Worm (Caenorhabditis elegans) whole organism, midembryonic: ENCODE measurements around the gene nol-9.
A peak's percentile ranks its signal among the peaks of the same experiment; 100 is the strongest.
"Not testable (repeated sequence)": the region's sequence is repeated elsewhere in the genome, so short reads cannot be mapped to it uniquely, and the experiment has no call there.

ENCODE experiments used
- T22C8.4 ChIP-seq: fragments of 200-800 bp; sonication (Bioruptor generic); IDR thresholded peaks from 2 replicates; pipeline ENCODE4 v1.3.6; 2022; ENCODE audit warnings: missing genetic modification characterization, missing compliant biosample characterization
- cog-1 ChIP-seq: sonication (generic microtip); optimal IDR thresholded peaks from 2 replicates; lab custom pipeline; 2016; ENCODE audit warnings: missing genetic modification characterization, missing compliant biosample characterization
- flt-1 ChIP-seq: fragments of 200-800 bp; sonication (Bioruptor generic); IDR thresholded peaks from 2 replicates; pipeline ENCODE4 v1.3.6; 2022; ENCODE audit warnings: missing genetic modification characterization, missing compliant biosample characterization
- klf-2 ChIP-seq: fragments of 200-800 bp; sonication (Bioruptor generic); conservative IDR thresholded peaks from 2 replicates; pipeline ENCODE4 v1.3.6; 2022; ENCODE audit warnings: missing genetic modification reagents, missing genetic modification characterization, missing compliant biosample characterization
- med-1 ChIP-seq: sonication (generic microtip); optimal IDR thresholded peaks from 2 replicates; lab custom pipeline; 2017; ENCODE audit warnings: missing genetic modification characterization, mild to moderate bottlenecking, missing compliant biosample characterization, antibody characterized with exemption, missing genetic modification reagents; ENCODE audit not compliant: insufficient read depth
- ref-1 ChIP-seq: fragments of 200-800 bp; sonication (Bioruptor generic); conservative IDR thresholded peaks from 2 replicates; pipeline ENCODE4 v1.3.6; 2022; ENCODE audit warnings: missing genetic modification reagents, missing genetic modification characterization, missing compliant biosample characterization
- tab-1 ChIP-seq: fragments of 200-800 bp; sonication (Bioruptor generic); IDR thresholded peaks from 2 replicates; pipeline ENCODE4 v1.3.6; 2022; ENCODE audit warnings: missing genetic modification characterization, missing compliant biosample characterization
- ztf-23 ChIP-seq: fragments of 200-800 bp; sonication (Bioruptor generic); IDR thresholded peaks from 2 replicates; pipeline ENCODE4 v1.3.6; 2022; ENCODE audit warnings: missing genetic modification reagents, missing genetic modification characterization, missing compliant biosample characterization
- ztf-29 ChIP-seq: fragments of 200-800 bp; sonication (Bioruptor generic); IDR thresholded peaks from 2 replicates; pipeline ENCODE4 v1.3.6; 2022; ENCODE audit warnings: missing genetic modification reagents, missing genetic modification characterization, missing compliant biosample characterization

The nol-9 gene

ce11 chrIV:13454698-13455097 is 32.4 kb downstream of the nol-9 start, which contains the start of gene uso-1:
TSS of gene uso-1 (minus strand) at chrIV:13454798.
- TF ChIP-seq cog-1: no peak
- TF ChIP-seq ztf-29: no peak
- no peak for TF ChIP-seq flt-1 (GFP tag; lab: Robert Waterston, UW)
- TF ChIP-seq T22C8.4 (GFP tag; lab: Robert Waterston, UW): no peak
- no peak for TF ChIP-seq ref-1 (GFP tag; lab: Robert Waterston, UW)
- no peak for TF ChIP-seq med-1 (GFP tag; lab: Kevin White, UChicago)
- TF ChIP-seq klf-2 (GFP tag; lab: Robert Waterston, UW): no peak
- TF ChIP-seq ztf-23: no peak
- no peak for TF ChIP-seq tab-1 (GFP tag; lab: Robert Waterston, UW)

DNA sequence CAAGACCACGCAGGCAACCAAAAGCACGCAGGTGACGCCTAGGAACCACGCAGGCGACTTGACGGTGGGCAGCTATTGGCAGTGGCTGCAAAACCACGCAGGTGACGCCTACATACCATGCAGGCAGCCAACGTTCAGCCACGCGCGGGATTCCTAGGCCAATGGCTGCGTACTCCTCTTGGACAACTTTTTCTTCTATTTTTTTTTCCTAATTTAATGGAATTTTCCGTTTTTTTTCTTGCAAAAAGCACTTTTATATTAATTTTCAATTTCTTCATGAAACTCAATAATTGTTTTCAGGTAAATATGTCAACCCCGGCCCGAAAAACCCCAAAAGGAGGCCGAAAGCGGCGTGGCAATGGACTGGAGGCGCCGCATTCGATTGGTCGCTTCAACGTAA is 32.9 kb downstream of the nol-9 start, which contains the start of gene Y38H8A.7:
Y38H8A.7 (plus strand) TSS at position 301 of the 400 bp plus-strand sequence.
- not testable (repeated sequence) for TF ChIP-seq tab-1 (GFP tag; lab: Robert Waterston, UW); ztf-29; klf-2 (GFP tag; lab: Robert Waterston, UW)

DNA sequence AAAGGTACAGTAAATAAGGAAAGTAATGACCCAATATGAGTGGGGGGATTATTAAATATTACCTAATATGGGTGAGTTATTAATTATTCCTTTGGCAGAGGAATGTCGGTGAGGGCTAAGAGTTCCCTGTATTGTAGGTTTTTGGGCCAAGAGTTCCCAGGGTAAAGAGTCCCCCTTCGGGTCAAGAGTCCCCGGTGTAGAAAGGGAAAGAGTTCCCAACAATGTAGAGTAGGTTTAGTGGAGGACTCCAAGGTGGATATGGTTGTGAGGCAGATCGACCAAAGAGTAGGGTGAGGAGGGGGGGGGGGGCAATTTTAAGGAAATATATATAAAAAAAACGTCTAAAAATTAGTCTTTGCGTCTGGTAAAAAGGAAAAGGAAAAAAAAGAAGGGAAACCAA is 34.6 kb downstream of the nol-9 start:
- TF ChIP-seq T22C8.4 (GFP tag; lab: Robert Waterston, UW) (no peak), tab-1 (GFP tag; lab: Robert Waterston, UW) (no peak), ztf-29 (no peak), ztf-23 (no peak), med-1 (GFP tag; lab: Kevin White, UChicago) (no peak), cog-1 (no peak), ref-1 (GFP tag; lab: Robert Waterston, UW) (no peak), klf-2 (GFP tag; lab: Robert Waterston, UW) (no peak), flt-1 (GFP tag; lab: Robert Waterston, UW) (no peak)

DNA sequence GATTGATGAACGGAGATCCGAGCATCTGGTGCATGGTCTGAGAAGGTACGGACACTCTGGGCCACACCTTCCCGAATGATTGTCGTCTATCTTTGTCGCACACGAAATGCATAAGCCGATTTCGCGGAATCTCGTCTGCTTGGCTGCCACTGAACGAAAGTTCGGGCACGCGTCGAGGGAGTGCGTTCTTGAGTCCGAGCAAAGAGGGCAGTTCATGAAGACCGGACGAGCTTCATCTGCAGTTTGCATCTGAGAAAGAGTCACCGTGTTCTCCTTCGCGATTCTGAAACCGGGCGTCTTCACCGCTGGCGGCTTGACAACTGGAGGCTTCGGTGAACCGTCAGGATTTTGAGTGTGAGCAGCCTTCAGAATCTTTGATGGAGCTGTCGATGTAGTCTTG is 35.9 kb downstream of the nol-9 start:
- no peak for TF ChIP-seq ztf-23

DNA sequence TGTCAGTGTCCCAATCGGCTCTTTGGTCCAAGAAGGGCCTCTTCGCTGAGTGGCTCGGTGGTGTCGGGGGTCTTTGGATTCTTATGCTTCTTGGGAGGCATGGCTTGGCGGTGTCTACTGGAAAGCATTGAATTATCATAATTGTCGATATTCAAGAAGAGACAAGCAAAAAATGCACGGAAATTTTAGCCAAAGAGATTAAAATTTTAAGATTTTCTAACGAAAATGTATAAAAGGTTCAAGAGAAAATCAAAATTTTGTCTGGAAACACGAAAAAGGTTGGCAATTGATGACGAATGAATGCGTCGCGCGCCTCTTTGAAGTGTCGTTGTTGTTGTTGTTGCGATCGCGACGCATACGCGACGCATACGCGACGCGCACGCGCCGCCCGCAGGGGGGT is 38.6 kb downstream of the nol-9 start, which contains the start of gene Y38H8A.12:
Y38H8A.12 (minus strand) TSS at position 101 of the 400 bp plus-strand sequence.
- TF ChIP-seq ztf-23 (no peak), med-1 (GFP tag; lab: Kevin White, UChicago) (no peak), flt-1 (GFP tag; lab: Robert Waterston, UW) (no peak), T22C8.4 (GFP tag; lab: Robert Waterston, UW) (no peak), klf-2 (GFP tag; lab: Robert Waterston, UW) (no peak), ztf-29 (no peak)

ce11 chrIV:13463889-13464288 is 41.6 kb downstream of the nol-9 start:
- TF ChIP-seq flt-1 (GFP tag; lab: Robert Waterston, UW): peak; percentile 89
- TF ChIP-seq ref-1 (GFP tag; lab: Robert Waterston, UW): peak; percentile 50; the same call in 1 of the 2 replicates

DNA sequence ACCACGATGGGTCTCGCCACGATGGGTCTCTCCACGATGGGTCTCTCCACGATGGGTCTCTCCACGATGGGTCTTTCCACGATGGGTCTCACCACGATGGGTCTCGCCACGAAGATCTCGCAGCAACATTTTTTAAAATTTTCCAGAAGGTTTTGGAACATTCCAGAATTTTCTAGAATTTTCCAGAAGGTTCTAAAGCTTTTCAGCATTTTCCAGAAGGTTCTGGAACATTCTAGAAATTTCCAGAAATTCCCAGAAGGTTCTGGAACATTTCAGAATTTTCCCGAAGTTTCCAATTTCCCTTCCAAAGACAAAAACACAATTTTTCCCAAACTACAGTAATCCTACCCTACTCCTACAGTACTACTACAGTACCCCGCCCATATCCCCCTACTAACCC is 42.3 kb downstream of the nol-9 start:
- 0 out of 2 replicates have a peak, but pooled peaks have one; percentile 5 for TF ChIP-seq flt-1 (GFP tag; lab: Robert Waterston, UW)

- TF ChIP-seq ztf-29 (no peak), cog-1 (no peak), T22C8.4 (GFP tag; lab: Robert Waterston, UW) (no peak), flt-1 (GFP tag; lab: Robert Waterston, UW) (no peak), ztf-23 (no peak), ref-1 (GFP tag; lab: Robert Waterston, UW) (no peak), tab-1 (GFP tag; lab: Robert Waterston, UW) (no peak), med-1 (GFP tag; lab: Kevin White, UChicago) (no peak), klf-2 (GFP tag; lab: Robert Waterston, UW) (no peak)
Observed at ce11 chrIV:13465797-13466196, 43.5 kb downstream of the nol-9 start, which contains the start of gene fezf-1. TSS of gene fezf-1 (plus strand) at chrIV:13466097.

DNA sequence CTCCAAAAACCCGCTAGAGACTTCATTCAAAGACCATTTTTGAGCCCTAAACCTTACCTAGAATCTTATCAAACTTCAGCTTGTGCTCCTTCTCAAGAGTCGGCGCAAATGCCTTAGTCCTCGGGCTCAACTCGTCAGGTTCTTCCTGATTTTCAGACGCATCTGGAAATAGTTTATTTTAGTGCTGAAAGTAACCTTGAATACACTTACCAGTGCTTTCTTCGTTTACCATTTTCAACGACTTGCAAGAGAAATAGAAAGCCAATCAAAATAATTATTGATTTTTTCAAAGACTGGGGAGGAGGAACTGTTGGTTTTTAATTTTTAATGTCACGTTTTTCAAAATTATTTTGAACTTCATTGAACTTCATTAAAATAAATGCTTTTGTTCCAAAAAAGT is 49.7 kb downstream of the nol-9 start, which contains the start of the genes ttbk-8.1 and Y38H8A.4:
ttbk-8.1 (plus strand) TSS at position 301 of the 400 bp plus-strand sequence.
Y38H8A.4 (minus strand) TSS at position 366 of the 400 bp plus-strand sequence.
- TF ChIP-seq klf-2 (GFP tag; lab: Robert Waterston, UW) (no peak), ztf-29 (no peak), flt-1 (GFP tag; lab: Robert Waterston, UW) (no peak), ztf-23 (no peak), cog-1 (no peak), tab-1 (GFP tag; lab: Robert Waterston, UW) (no peak), T22C8.4 (GFP tag; lab: Robert Waterston, UW) (no peak), med-1 (GFP tag; lab: Kevin White, UChicago) (no peak), ref-1 (GFP tag; lab: Robert Waterston, UW) (no peak)

DNA sequence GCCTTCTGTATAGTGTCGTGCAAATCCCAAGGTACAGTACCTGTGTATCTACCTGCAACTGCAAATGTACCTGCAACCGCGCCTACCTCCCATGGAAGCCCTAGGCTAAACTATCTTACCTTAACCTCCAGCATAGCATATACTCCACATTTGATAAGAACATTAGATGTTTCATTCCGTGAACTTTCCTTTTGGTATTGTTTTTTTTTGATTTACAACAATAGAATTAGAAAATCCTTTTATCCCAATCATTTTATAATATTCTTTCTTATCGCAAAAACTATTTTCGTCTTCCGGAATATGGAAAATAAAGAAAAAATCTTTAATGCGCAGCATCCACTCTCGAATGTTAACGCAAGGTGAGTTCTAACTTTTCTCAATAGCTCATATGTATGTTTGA is 51.8 kb downstream of the nol-9 start, which contains the start of gene Y38H8A.2:
Y38H8A.2 (plus strand) TSS at position 301 of the 400 bp plus-strand sequence.
- TF ChIP-seq cog-1 (no peak), flt-1 (GFP tag; lab: Robert Waterston, UW) (no peak), klf-2 (GFP tag; lab: Robert Waterston, UW) (no peak), T22C8.4 (GFP tag; lab: Robert Waterston, UW) (no peak), ztf-23 (no peak), med-1 (GFP tag; lab: Kevin White, UChicago) (no peak), tab-1 (GFP tag; lab: Robert Waterston, UW) (no peak), ref-1 (GFP tag; lab: Robert Waterston, UW) (no peak), ztf-29 (no peak)
